Fruit fly (Drosophila melanogaster) whole organism, embryonic: ENCODE measurements around the gene dnc.

Source experiments
- ATbp ChIP-seq: fragments of 200-800 bp; sonication (Bioruptor generic); optimal IDR thresholded peaks from 2 replicates; lab custom pipeline; 2017; ENCODE audit warnings: missing biosample characterization, mild to moderate bottlenecking, missing genetic modification characterization, missing genetic modification reagents
- Antp ChIP-seq: fragments of 200-800 bp; sonication (Bioruptor generic); optimal IDR thresholded peaks from 3 replicates; lab custom pipeline; 2016; ENCODE audit warnings: missing biosample characterization, missing genetic modification characterization
- Atf6 ChIP-seq: fragments of 200-800 bp; sonication (Bioruptor generic); IDR thresholded peaks from 2 replicates; pipeline ENCODE4 v1.3.6; 2022; ENCODE audit warnings: missing biosample characterization, missing genetic modification characterization
- Awh ChIP-seq: fragments of 200-800 bp; sonication (Bioruptor generic); IDR thresholded peaks from 2 replicates; pipeline ENCODE4, ENCODE4 v1.3.6; 2022; ENCODE audit warnings: missing biosample characterization, missing genetic modification characterization
- B-H2 ChIP-seq: fragments of 200-800 bp; sonication (Bioruptor generic); optimal IDR thresholded peaks from 2 replicates; lab custom pipeline; 2018; ENCODE audit warnings: missing biosample characterization, mild to moderate bottlenecking, missing genetic modification characterization
- CG10147 ChIP-seq: fragments of 200-800 bp; sonication (Bioruptor generic); optimal IDR thresholded peaks from 2 replicates; lab custom pipeline; 2019; ENCODE audit warnings: missing biosample characterization, mild to moderate bottlenecking, missing genetic modification characterization, moderate library complexity
- CG12744 ChIP-seq: fragments of 200-800 bp; sonication (Bioruptor generic); optimal IDR thresholded peaks from 2 replicates; lab custom pipeline; 2016; ENCODE audit warnings: missing biosample characterization, missing genetic modification characterization
- CG16779 ChIP-seq: fragments of 200-800 bp; sonication (Bioruptor generic); IDR thresholded peaks from 2 replicates; pipeline ENCODE4 v1.3.6; 2022; ENCODE audit warnings: missing biosample characterization, missing genetic modification characterization
- CG16813 ChIP-seq: fragments of 200-800 bp; sonication (Bioruptor generic); IDR thresholded peaks from 3 replicates; pipeline ENCODE4 v1.3.6; 2022; ENCODE audit warnings: missing biosample characterization, missing genetic modification characterization; ENCODE audit not compliant: partially characterized antibody
- CG17802 ChIP-seq: fragments of 200-800 bp; sonication (Bioruptor generic); optimal IDR thresholded peaks from 2 replicates; lab custom pipeline; 2018; ENCODE audit warnings: missing biosample characterization, mild to moderate bottlenecking, missing genetic modification characterization, moderate library complexity
- CG30431 ChIP-seq: fragments of 200-800 bp; sonication (Bioruptor generic); optimal IDR thresholded peaks from 2 replicates; lab custom pipeline; 2017; ENCODE audit warnings: missing biosample characterization, missing genetic modification characterization
- CG31388 ChIP-seq: fragments of 200-800 bp; sonication (Bioruptor generic); optimal IDR thresholded peaks from 2 replicates; lab custom pipeline; 2016; ENCODE audit warnings: missing biosample characterization, missing genetic modification characterization
- CG3163 ChIP-seq: fragments of 200-800 bp; sonication (Bioruptor generic); optimal IDR thresholded peaks from 3 replicates; lab custom pipeline; 2016; ENCODE audit warnings: missing biosample characterization, missing genetic modification characterization
- CG32772 ChIP-seq: fragments of 200-800 bp; sonication (Bioruptor generic); IDR thresholded peaks from 2 replicates; pipeline ENCODE4 v1.3.6; 2022; ENCODE audit warnings: missing biosample characterization, missing genetic modification characterization
- CG3281 ChIP-seq: fragments of 200-800 bp; sonication (Bioruptor generic); optimal IDR thresholded peaks from 3 replicates; lab custom pipeline; 2017; ENCODE audit warnings: missing biosample characterization, mild to moderate bottlenecking, missing genetic modification characterization
- CG4707 ChIP-seq: fragments of 200-800 bp; sonication (Bioruptor generic); optimal IDR thresholded peaks from 2 replicates; lab custom pipeline; 2018; ENCODE audit warnings: missing biosample characterization, mild to moderate bottlenecking, missing genetic modification characterization, moderate library complexity
- CG5245 ChIP-seq: fragments of 200-800 bp; sonication (Bioruptor generic); optimal IDR thresholded peaks from 3 replicates; lab custom pipeline; 2016; ENCODE audit warnings: missing biosample characterization, missing genetic modification characterization
- CG6272 ChIP-seq: fragments of 200-800 bp; sonication (Bioruptor generic); IDR thresholded peaks from 2 replicates; pipeline ENCODE4 v1.3.6; 2022; ENCODE audit warnings: missing biosample characterization, missing genetic modification characterization
- CG6813 ChIP-seq: fragments of 200-800 bp; sonication (Bioruptor generic); optimal IDR thresholded peaks from 2 replicates; lab custom pipeline; 2017; ENCODE audit warnings: missing biosample characterization, missing genetic modification characterization, mild to moderate bottlenecking, moderate library complexity, missing genetic modification reagents
- CG7357 ChIP-seq: fragments of 200-800 bp; sonication (Bioruptor generic); IDR thresholded peaks from 3 replicates; pipeline ENCODE4 v1.3.6; 2022; ENCODE audit warnings: missing biosample characterization, missing genetic modification characterization
- CG7987 ChIP-seq: fragments of 200-800 bp; sonication (Bioruptor generic); optimal IDR thresholded peaks from 2 replicates; lab custom pipeline; 2018; ENCODE audit warnings: missing biosample characterization, mild to moderate bottlenecking, missing genetic modification characterization, moderate library complexity
- Camta ChIP-seq: fragments of 200-800 bp; sonication (Bioruptor generic); optimal IDR thresholded peaks from 2 replicates; lab custom pipeline; 2016; ENCODE audit warnings: missing biosample characterization, missing genetic modification characterization
- E2f2 ChIP-seq: fragments of 200-800 bp; sonication (Bioruptor generic); IDR thresholded peaks from 2 replicates; pipeline ENCODE4 v1.3.6; 2022; ENCODE audit warnings: missing biosample characterization, missing genetic modification characterization
- Hmr ChIP-seq: fragments of 200-800 bp; sonication (Bioruptor generic); optimal IDR thresholded peaks from 3 replicates; lab custom pipeline; 2017; ENCODE audit warnings: mild to moderate bottlenecking, missing biosample characterization, missing genetic modification reagents, missing genetic modification characterization
- Hr51 ChIP-seq, 2 experiments: fragments of 200-800 bp; sonication (Bioruptor generic); optimal IDR thresholded peaks; 2 replicates in 1 of 2; 3 replicates in 1 of 2; lab custom pipeline; 2016 to 2018; ENCODE audit warnings: missing biosample characterization in 2 of 2, missing genetic modification characterization in 2 of 2, mild to moderate bottlenecking in 1 of 2, moderate library complexity in 1 of 2
- Meics ChIP-seq: fragments of 200-800 bp; sonication (Bioruptor generic); optimal IDR thresholded peaks from 2 replicates; lab custom pipeline; 2017; ENCODE audit warnings: missing biosample characterization, mild to moderate bottlenecking, missing genetic modification characterization
- Optix ChIP-seq: fragments of 200-800 bp; sonication (Bioruptor generic); IDR thresholded peaks from 3 replicates; pipeline ENCODE4 v1.3.6; 2022; ENCODE audit warnings: missing biosample characterization, missing genetic modification characterization
- Side ChIP-seq: fragments of 200-800 bp; sonication (Bioruptor generic); optimal IDR thresholded peaks from 2 replicates; lab custom pipeline; 2016; ENCODE audit warnings: missing biosample characterization, missing genetic modification characterization
- Trl ChIP-seq, 3 experiments: fragments of >200 bp in 2 of 3; fragments of 200-800 bp in 1 of 3; sonication (Bioruptor generic) in 1 of 3; optimal IDR thresholded peaks; 2 replicates in 1 of 3; 3 replicates in 2 of 3; lab custom pipeline; 2016 to 2017; ENCODE audit warnings: missing biosample characterization in 1 of 3, missing genetic modification characterization in 1 of 3
- aop ChIP-seq: fragments of 200-800 bp; sonication (Bioruptor generic); IDR thresholded peaks from 2 replicates; pipeline ENCODE4 v1.3.6; 2022; ENCODE audit warnings: missing biosample characterization, missing genetic modification characterization
- ara ChIP-seq: fragments of 200-800 bp; sonication (Bioruptor generic); IDR thresholded peaks from 2 replicates; pipeline ENCODE4 v1.3.6; 2022; ENCODE audit warnings: missing biosample characterization, missing genetic modification characterization
- az2 ChIP-seq: fragments of 200-800 bp; sonication (Bioruptor generic); optimal IDR thresholded peaks from 3 replicates; lab custom pipeline; 2016; ENCODE audit warnings: missing biosample characterization, missing genetic modification characterization
- br ChIP-seq: fragments of >200 bp; optimal IDR thresholded peaks from 2 replicates; lab custom pipeline; 2017
- bsh ChIP-seq, 2 experiments: fragments of 200-800 bp; sonication (Bioruptor generic); optimal IDR thresholded peaks; 2 replicates each; lab custom pipeline; 2017 to 2018; ENCODE audit warnings: mild to moderate bottlenecking in 2 of 2, missing biosample characterization in 2 of 2, missing genetic modification characterization in 2 of 2, moderate library complexity in 1 of 2
- corto ChIP-seq: fragments of 200-800 bp; sonication (Bioruptor generic); optimal IDR thresholded peaks from 2 replicates; lab custom pipeline; 2016; ENCODE audit warnings: missing biosample characterization, mild to moderate bottlenecking, missing genetic modification characterization, moderate library complexity
- dan ChIP-seq: fragments of 200-800 bp; sonication (Bioruptor generic); IDR thresholded peaks from 2 replicates; pipeline ENCODE4 v1.3.6; 2022; ENCODE audit warnings: missing biosample characterization, missing genetic modification characterization
- dati ChIP-seq: fragments of 200-800 bp; sonication (Bioruptor generic); IDR thresholded peaks from 2 replicates; pipeline ENCODE4 v1.3.6; 2022; ENCODE audit warnings: missing biosample characterization, missing genetic modification characterization
- dmrt11E ChIP-seq: fragments of 200-800 bp; sonication (Bioruptor generic); optimal IDR thresholded peaks from 3 replicates; lab custom pipeline; 2018; ENCODE audit warnings: missing biosample characterization, mild to moderate bottlenecking, missing genetic modification characterization, moderate library complexity
- fu2 ChIP-seq: fragments of 200-800 bp; sonication (Bioruptor generic); optimal IDR thresholded peaks from 2 replicates; lab custom pipeline; 2016; ENCODE audit warnings: missing biosample characterization, missing genetic modification characterization
- gce ChIP-seq: fragments of 200-800 bp; sonication (Bioruptor generic); IDR thresholded peaks from 3 replicates; pipeline ENCODE4 v1.3.6; 2022; ENCODE audit warnings: missing biosample characterization, missing genetic modification characterization
- gcm ChIP-seq: fragments of 200-800 bp; sonication (Bioruptor generic); optimal IDR thresholded peaks from 2 replicates; lab custom pipeline; 2019; ENCODE audit warnings: missing biosample characterization, mild to moderate bottlenecking, missing genetic modification characterization, moderate library complexity
- gfzf ChIP-seq: fragments of 200-800 bp; sonication (Bioruptor generic); optimal IDR thresholded peaks from 2 replicates; lab custom pipeline; 2016; ENCODE audit warnings: missing biosample characterization, mild to moderate bottlenecking, missing genetic modification characterization, moderate library complexity
- gro ChIP-seq: fragments of 200-800 bp; sonication (Bioruptor generic); optimal IDR thresholded peaks from 2 replicates; lab custom pipeline; 2016; ENCODE audit warnings: missing biosample characterization, missing genetic modification characterization
- gsb-n ChIP-seq: fragments of 200-800 bp; sonication (Bioruptor generic); optimal IDR thresholded peaks from 3 replicates; lab custom pipeline; 2018; ENCODE audit warnings: missing biosample characterization, mild to moderate bottlenecking, missing genetic modification characterization
- ham ChIP-seq: fragments of 200-800 bp; sonication (Bioruptor generic); IDR thresholded peaks from 2 replicates; pipeline ENCODE4 v1.3.6; 2022; ENCODE audit warnings: missing biosample characterization, missing genetic modification characterization
- insv ChIP-seq, 2 experiments: fragments of 200-800 bp; sonication (Bioruptor generic); optimal IDR thresholded peaks; 3 replicates each; lab custom pipeline; 2016 to 2018; ENCODE audit warnings: missing biosample characterization in 2 of 2, missing genetic modification characterization in 2 of 2
- lab ChIP-seq: fragments of 200-800 bp; sonication (Bioruptor generic); optimal IDR thresholded peaks from 3 replicates; lab custom pipeline; 2017; ENCODE audit warnings: missing biosample characterization, missing genetic modification characterization, mild to moderate bottlenecking, moderate library complexity, missing genetic modification reagents
- nmo ChIP-seq: fragments of 200-800 bp; sonication (Bioruptor generic); optimal IDR thresholded peaks from 2 replicates; lab custom pipeline; 2018; ENCODE audit warnings: missing biosample characterization, mild to moderate bottlenecking, missing genetic modification characterization, moderate library complexity
- otp ChIP-seq: fragments of 200-800 bp; sonication (Bioruptor generic); IDR thresholded peaks from 3 replicates; pipeline ENCODE4, ENCODE4 v1.3.6; 2022; ENCODE audit warnings: missing biosample characterization, missing genetic modification characterization
- repo ChIP-seq: fragments of 200-800 bp; sonication (Bioruptor generic); optimal IDR thresholded peaks from 2 replicates; lab custom pipeline; 2016; ENCODE audit warnings: missing biosample characterization, missing genetic modification characterization
- yki ChIP-seq: fragments of >200 bp; optimal IDR thresholded peaks from 3 replicates; lab custom pipeline; 2018
- zf30C ChIP-seq: fragments of 200-800 bp; sonication (Bioruptor generic); optimal IDR thresholded peaks from 3 replicates; lab custom pipeline; 2018; ENCODE audit warnings: missing biosample characterization, mild to moderate bottlenecking, missing genetic modification characterization

Gene dnc

dm6 chrX:3188419-3188818 is 12.2 kb downstream of the dnc start (continued):
- TF ChIP-seq CG30431 (GFP tag; lab: Kevin White, UChicago) (no peak), br (lab: Kevin White, UChicago) (no peak), ham (GFP tag; lab: Robert Waterston, UW) (no peak), CG31388 (no peak), gsb-n (tag; lab: Kevin White, UChicago) (no peak), ATbp (GFP tag; lab: Kevin White, UChicago) (peak; percentile 77), ara (GFP tag; lab: Robert Waterston, UW) (peak; percentile 59; the same call in 1 of the 2 replicates), CG3281 (GFP tag; lab: Kevin White, UChicago) (peak; percentile 40), CG5245 (GFP tag; lab: Kevin White, UChicago) (no peak), CG6272 (GFP tag; lab: Robert Waterston, UW) (no peak), nmo (GFP tag; lab: Kevin White, UChicago) (no peak), Meics (peak; percentile 43), CG10147 (GFP tag; lab: Kevin White, UChicago) (no peak), otp (GFP tag; lab: Robert Waterston, UW) (peak; percentile 75; the same call in 2 of the 3 replicates), Awh (GFP tag; lab: Robert Waterston, UW) (peak; percentile 53; the same call in 1 of the 2 replicates), Camta (peak; percentile 53), repo (peak; percentile 4), CG16813 (GFP tag; lab: Robert Waterston, UW) (no peak), insv (GFP tag; optimal IDR thresholded peaks at IDR 0.05; lab: Kevin White, UChicago) (no peak), gcm (GFP tag; lab: Kevin White, UChicago) (peak; percentile 55), gro (GFP tag; lab: Kevin White, UChicago) (peak; percentile 17), Hr51 (GFP tag; optimal IDR thresholded peaks at IDR 0.05; lab: Kevin White, UChicago) (no peak), E2f2 (GFP tag; lab: Robert Waterston, UW) (no peak), Antp (GFP tag; lab: Kevin White, UChicago) (peak; percentile 26), B-H2 (peak; percentile 40), CG32772 (GFP tag; lab: Robert Waterston, UW) (no peak), gfzf (no peak), CG7357 (GFP tag; lab: Robert Waterston, UW) (no peak), CG12744 (no peak), yki (lab: Kevin White, UChicago) (no peak), gce (GFP tag; lab: Robert Waterston, UW) (no peak), Atf6 (peak; percentile 43), CG4707 (peak; percentile 14), CG7987 (GFP tag; lab: Kevin White, UChicago) (peak; percentile 74), CG17802 (no peak), Trl (optimal IDR thresholded peaks at IDR 0.05; lab: Kevin White, UChicago) (no peak), Trl (GFP tag; optimal IDR thresholded peaks at IDR 0.05; lab: Kevin White, UChicago) (peak; percentile 66), aop (GFP tag; lab: Robert Waterston, UW) (no peak), dan (GFP tag; lab: Robert Waterston, UW) (no peak), Optix (no peak), Side (GFP tag; lab: Kevin White, UChicago) (peak; percentile 52), corto (GFP tag; lab: Kevin White, UChicago) (no peak), CG3163 (GFP tag; lab: Kevin White, UChicago) (no peak), az2 (GFP tag; lab: Kevin White, UChicago) (no peak), bsh (GFP tag; optimal IDR thresholded peaks at IDR 0.05; lab: Kevin White, UChicago) (peak in 1 of 2 experiments; percentile 60), CG6813 (GFP tag; lab: Kevin White, UChicago) (peak; percentile 68), lab (GFP tag; lab: Kevin White, UChicago) (peak; percentile 76), fu2 (GFP tag; lab: Kevin White, UChicago) (no peak), dmrt11E (no peak), zf30C (GFP tag; lab: Kevin White, UChicago) (no peak), Hmr (GFP tag; lab: Kevin White, UChicago) (peak; percentile 47), dati (GFP tag; lab: Robert Waterston, UW) (no peak), CG16779 (GFP tag; lab: Robert Waterston, UW) (no peak)
